Worm (Caenorhabditis elegans) whole organism, L3 larva: ENCODE results near the gene F14E5.2.
"Not testable (repeated sequence)": the region's sequence is repeated elsewhere in the genome, so short reads cannot be mapped to it uniquely, and the experiment has no call there.

Experiments
- ZK546.5 ChIP-seq: sonication (generic microtip); optimal IDR thresholded peaks from 2 replicates; lab custom pipeline; 2017; ENCODE audit warnings: missing biosample characterization, missing genetic modification characterization
- aly-2 ChIP-seq: fragments of 150-350 bp; optimal IDR thresholded peaks from 2 replicates; lab custom pipeline; 2014; ENCODE audit warnings: missing biosample characterization, missing genetic modification characterization
- lin-39 ChIP-seq: fragments of 150-350 bp; optimal IDR thresholded peaks from 2 replicates; lab custom pipeline; 2018; ENCODE audit warnings: missing biosample characterization, missing genetic modification reagents, missing genetic modification characterization
- mdl-1 ChIP-seq: fragments of 150-350 bp; optimal IDR thresholded peaks from 2 replicates; lab custom pipeline; 2014; ENCODE audit warnings: missing biosample characterization, missing genetic modification characterization
- nhr-11 ChIP-seq: fragments of 150-350 bp; optimal IDR thresholded peaks from 2 replicates; lab custom pipeline; 2014; ENCODE audit warnings: missing biosample characterization, missing genetic modification characterization
- snpc-4 ChIP-seq: fragments of 150-350 bp; optimal IDR thresholded peaks from 2 replicates; lab custom pipeline; 2014; ENCODE audit warnings: missing biosample characterization, missing genetic modification characterization
- tbx-2 ChIP-seq: sonication (generic microtip); optimal IDR thresholded peaks from 2 replicates; lab custom pipeline; 2016; ENCODE audit warnings: mild to moderate bottlenecking, missing genetic modification characterization, missing compliant biosample characterization
- unc-62 ChIP-seq: fragments of 150-350 bp; sonication (generic microtip); optimal IDR thresholded peaks from 4 replicates; lab custom pipeline; 2014; ENCODE audit warnings: missing biosample characterization, missing genetic modification reagents, missing genetic modification characterization
- ztf-4 ChIP-seq: fragments of 150-350 bp; optimal IDR thresholded peaks from 2 replicates; lab custom pipeline; 2014; ENCODE audit warnings: missing biosample characterization, missing genetic modification characterization

- TF ChIP-seq unc-62 (GFP tag; lab: Kevin White, UChicago); snpc-4 (tag; lab: Kevin White, UChicago); mdl-1 (tag; lab: Kevin White, UChicago); aly-2 (tag; lab: Kevin White, UChicago); nhr-11 (tag; lab: Kevin White, UChicago); ZK546.5 (tag; lab: Kevin White, UChicago); lin-39 (tag; lab: Kevin White, UChicago); tbx-2 (tag; lab: Kevin White, UChicago); ztf-4: not testable (repeated sequence)
Observed at ce11 chrII:8419798-8420197, 8.9 kb downstream of the F14E5.2 start, which contains the start of gene F14E5.8.
